Worm (Caenorhabditis elegans): ENCODE measurements around the gene rnr-2.

Gene rnr-2

ce11 chrIII:4049150-4049549, 45.6 kb downstream of the rnr-2 start:
- TF ChIP-seq ztf-4 (tag; optimal IDR thresholded peaks at IDR 0.05) (no peak), efl-1 (optimal IDR thresholded peaks at IDR 0.05) (no peak), efl-1 (GFP tag; optimal IDR thresholded peaks at IDR 0.05 in 1 of 2) (peak in 1 of 2 experiments; percentile 32)

Data from whole organism, L1 larva.